Fruit fly (Drosophila melanogaster) whole organism, wandering third instar larva: Measurements from ENCODE around the gene CG34432.

Experiments used
- Abd-B ChIP-seq: fragments of >200 bp; optimal IDR thresholded peaks from 2 replicates; lab custom pipeline; 2017; ENCODE audit warnings: missing biosample characterization, missing genetic modification characterization
- CG32264 ChIP-seq: fragments of 200-800 bp; sonication (Bioruptor generic); optimal IDR thresholded peaks from 2 replicates; lab custom pipeline; 2016; ENCODE audit warnings: missing biosample characterization, missing genetic modification characterization
- CG9705 ChIP-seq: fragments of 200-800 bp; sonication (Bioruptor generic); optimal IDR thresholded peaks from 2 replicates; lab custom pipeline; 2018; ENCODE audit warnings: missing biosample characterization, mild to moderate bottlenecking, missing genetic modification characterization
- CrebA ChIP-seq: fragments of 200-800 bp; sonication (Bioruptor generic); optimal IDR thresholded peaks from 2 replicates; lab custom pipeline; 2016; ENCODE audit warnings: missing biosample characterization, mild to moderate bottlenecking, missing genetic modification characterization, borderline replicate concordance
- Dfd ChIP-seq: fragments of >200 bp; optimal IDR thresholded peaks from 2 replicates; lab custom pipeline; 2017; ENCODE audit warnings: missing biosample characterization, missing genetic modification characterization
- Dif ChIP-seq: fragments of 200-275, 200-300 bp; sonication (Bioruptor generic); optimal IDR thresholded peaks from 2 replicates; lab custom pipeline; 2018; ENCODE audit warnings: missing biosample characterization, missing genetic modification characterization; ENCODE audit not compliant: partially characterized antibody
- GATAd ChIP-seq: sonication (Bioruptor generic); optimal IDR thresholded peaks from 2 replicates; lab custom pipeline; 2016; ENCODE audit warnings: missing biosample characterization, missing genetic modification characterization
- HLH106 ChIP-seq: fragments of 200-800 bp; optimal IDR thresholded peaks from 3 replicates; lab custom pipeline; 2019; ENCODE audit warnings: missing biosample characterization, mild to moderate bottlenecking, missing genetic modification characterization, moderate library complexity
- Hnf4 ChIP-seq: fragments of 200-800 bp; sonication (Bioruptor generic); optimal IDR thresholded peaks from 2 replicates; lab custom pipeline; 2016; ENCODE audit warnings: missing biosample characterization, mild to moderate bottlenecking, missing genetic modification characterization
- Hr78 ChIP-seq: fragments of >200 bp; optimal IDR thresholded peaks from 2 replicates; lab custom pipeline; 2017; ENCODE audit warnings: missing biosample characterization, missing genetic modification characterization
- Hr83 ChIP-seq: fragments of 200-300 bp; sonication (Bioruptor generic); optimal IDR thresholded peaks from 2 replicates; lab custom pipeline; 2016; ENCODE audit warnings: missing biosample characterization, mild to moderate bottlenecking, missing genetic modification characterization, moderate library complexity; ENCODE audit not compliant: poor library complexity, severe bottlenecking
- Jra ChIP-seq: sonication (Bioruptor generic); optimal IDR thresholded peaks from 2 replicates; lab custom pipeline; 2016; ENCODE audit warnings: missing biosample characterization, missing genetic modification characterization
- Mio ChIP-seq: sonication (Bioruptor generic); optimal IDR thresholded peaks from 2 replicates; lab custom pipeline; 2016; ENCODE audit warnings: missing biosample characterization, missing genetic modification characterization
- Myc ChIP-seq: fragments of >200 bp; optimal IDR thresholded peaks from 2 replicates; lab custom pipeline; 2017
- N ChIP-seq: fragments of >200 bp; optimal IDR thresholded peaks from 2 replicates; lab custom pipeline; 2018; ENCODE audit warnings: missing biosample characterization, missing external identifiers, missing genetic modification characterization
- OdsH ChIP-seq: fragments of 200-800 bp; sonication (Bioruptor generic); optimal IDR thresholded peaks from 2 replicates; lab custom pipeline; 2016; ENCODE audit warnings: missing biosample characterization, mild to moderate bottlenecking, missing genetic modification characterization
- Rel ChIP-seq, 2 experiments: fragments of 200-800 bp; sonication (Bioruptor generic) in 1 of 2; optimal IDR thresholded peaks; 2 replicates in 1 of 2; 3 replicates in 1 of 2; lab custom pipeline; 2016 to 2019; ENCODE audit warnings: mild to moderate bottlenecking in 2 of 2, missing biosample characterization in 2 of 2, missing genetic modification characterization in 2 of 2, moderate library complexity in 1 of 2
- Sp1 ChIP-seq: fragments of 200-800 bp; sonication (Bioruptor generic); optimal IDR thresholded peaks from 3 replicates; lab custom pipeline; 2019; ENCODE audit warnings: missing biosample characterization, mild to moderate bottlenecking, missing genetic modification characterization, moderate library complexity
- Vsx2 ChIP-seq: fragments of 200-300, 225-300 bp; sonication (Bioruptor generic); optimal IDR thresholded peaks from 2 replicates; lab custom pipeline; 2018; ENCODE audit warnings: missing biosample characterization, missing genetic modification characterization; ENCODE audit not compliant: partially characterized antibody
- br ChIP-seq: fragments of 200-800 bp; sonication (Bioruptor generic); optimal IDR thresholded peaks from 2 replicates; lab custom pipeline; 2016; ENCODE audit warnings: missing biosample characterization, missing genetic modification characterization
- brk ChIP-seq: fragments of 200-800 bp; sonication (Bioruptor generic); optimal IDR thresholded peaks from 2 replicates; lab custom pipeline; 2016; ENCODE audit warnings: missing biosample characterization, mild to moderate bottlenecking, missing genetic modification characterization
- dl ChIP-seq, 2 experiments: fragments of 175-275, 200-275 bp in 1 of 2; fragments of 200-275 bp in 1 of 2; sonication (Bioruptor generic); optimal IDR thresholded peaks; lab custom pipeline; 2018; ENCODE audit warnings: mild to moderate bottlenecking in 2 of 2, missing biosample characterization in 2 of 2, missing genetic modification characterization in 2 of 2, moderate library complexity in 2 of 2; ENCODE audit not compliant: partially characterized antibody in 2 of 2, insufficient read depth in 1 of 2
- dmrt93B ChIP-seq: fragments of 200-800 bp; sonication (Bioruptor generic); optimal IDR thresholded peaks from 2 replicates; lab custom pipeline; 2018; ENCODE audit warnings: missing biosample characterization, mild to moderate bottlenecking, missing genetic modification characterization
- dsf ChIP-seq: sonication (Bioruptor generic); optimal IDR thresholded peaks from 2 replicates; lab custom pipeline; 2016; ENCODE audit warnings: missing biosample characterization, missing genetic modification characterization, borderline replicate concordance
- ey ChIP-seq: fragments of 200-800 bp; sonication (Bioruptor generic); optimal IDR thresholded peaks from 2 replicates; lab custom pipeline; 2016; ENCODE audit warnings: missing biosample characterization, missing genetic modification characterization
- foxo ChIP-seq, 2 experiments: fragments of 200-800 bp; sonication (Bioruptor generic); optimal IDR thresholded peaks; 2 replicates in 1 of 2; 3 replicates in 1 of 2; lab custom pipeline; 2016 to 2017; ENCODE audit warnings: missing biosample characterization in 2 of 2, missing genetic modification characterization in 2 of 2
- fru ChIP-seq: fragments of 200-800 bp; sonication (Bioruptor generic); optimal IDR thresholded peaks from 3 replicates; lab custom pipeline; 2016; ENCODE audit warnings: missing biosample characterization, mild to moderate bottlenecking, missing genetic modification characterization
- h ChIP-seq: fragments of 200-800 bp; sonication (Bioruptor generic); optimal IDR thresholded peaks from 3 replicates; lab custom pipeline; 2016; ENCODE audit warnings: missing biosample characterization, mild to moderate bottlenecking, missing genetic modification characterization
- jim ChIP-seq: fragments of 175-275, 200-325 bp; sonication (Bioruptor generic); optimal IDR thresholded peaks from 2 replicates; lab custom pipeline; 2016; ENCODE audit warnings: missing biosample characterization, mild to moderate bottlenecking, missing genetic modification characterization
- lola ChIP-seq: fragments of >200 bp; optimal IDR thresholded peaks from 2 replicates; lab custom pipeline; 2017; ENCODE audit warnings: missing biosample characterization, missing genetic modification characterization
- pan ChIP-seq: fragments of >200 bp; optimal IDR thresholded peaks from 2 replicates; lab custom pipeline; 2017
- psq ChIP-seq: fragments of 200-800 bp; sonication (Bioruptor generic); optimal IDR thresholded peaks from 3 replicates; lab custom pipeline; 2017; ENCODE audit warnings: missing biosample characterization, mild to moderate bottlenecking, missing genetic modification characterization, moderate library complexity
- rgr ChIP-seq: fragments of 200-800 bp; sonication (Bioruptor generic); optimal IDR thresholded peaks from 3 replicates; lab custom pipeline; 2016; ENCODE audit warnings: missing biosample characterization, mild to moderate bottlenecking, missing genetic modification characterization
- sage ChIP-seq: fragments of 200-800 bp; sonication (Bioruptor generic); optimal IDR thresholded peaks from 2 replicates; lab custom pipeline; 2016; ENCODE audit warnings: missing biosample characterization, mild to moderate bottlenecking, missing genetic modification characterization
- sv ChIP-seq: fragments of 200-800 bp; sonication (Bioruptor generic); optimal IDR thresholded peaks from 3 replicates; lab custom pipeline; 2016; ENCODE audit warnings: missing biosample characterization, missing genetic modification characterization
- tai ChIP-seq: sonication (Bioruptor generic); optimal IDR thresholded peaks from 2 replicates; lab custom pipeline; 2016; ENCODE audit warnings: missing biosample characterization, missing genetic modification characterization
- usp ChIP-seq: fragments of >200 bp; optimal IDR thresholded peaks from 2 replicates; lab custom pipeline; 2017; ENCODE audit warnings: missing biosample characterization, missing genetic modification characterization
- woc ChIP-seq: sonication (Bioruptor generic); optimal IDR thresholded peaks from 2 replicates; lab custom pipeline; 2016; ENCODE audit warnings: missing biosample characterization, mild to moderate bottlenecking, missing genetic modification characterization

The CG34432 gene

dm6 chr3R:30648851-30649250, at the start of gene CG34432:
CG34432 (plus strand) TSS chr3R:30649151.
- TF ChIP-seq Dfd (no peak), CG9705 (GFP tag; lab: Kevin White, UChicago) (no peak), rgr (GFP tag; lab: Kevin White, UChicago) (no peak), sv (GFP tag; lab: Kevin White, UChicago) (no peak), HLH106 (tag; lab: Kevin White, UChicago) (no peak), dmrt93B (GFP tag; lab: Kevin White, UChicago) (no peak), psq (GFP tag; lab: Kevin White, UChicago) (no peak), Rel (GFP tag; optimal IDR thresholded peaks at IDR 0.05; lab: Kevin White, UChicago) (no peak), Rel (tag; optimal IDR thresholded peaks at IDR 0.05; lab: Kevin White, UChicago) (no peak), dsf (GFP tag; lab: Kevin White, UChicago) (no peak), Myc (no peak), Hr83 (GFP tag; lab: Kevin White, UChicago) (no peak), CrebA (no peak), foxo (GFP tag; optimal IDR thresholded peaks at IDR 0.05; lab: Kevin White, UChicago) (no peak), CG32264 (GFP tag; lab: Kevin White, UChicago) (no peak), Abd-B (GFP tag; lab: Kevin White, UChicago) (no peak), ey (GFP tag; lab: Kevin White, UChicago) (no peak), GATAd (no peak), OdsH (GFP tag; lab: Kevin White, UChicago) (no peak)

DNA sequence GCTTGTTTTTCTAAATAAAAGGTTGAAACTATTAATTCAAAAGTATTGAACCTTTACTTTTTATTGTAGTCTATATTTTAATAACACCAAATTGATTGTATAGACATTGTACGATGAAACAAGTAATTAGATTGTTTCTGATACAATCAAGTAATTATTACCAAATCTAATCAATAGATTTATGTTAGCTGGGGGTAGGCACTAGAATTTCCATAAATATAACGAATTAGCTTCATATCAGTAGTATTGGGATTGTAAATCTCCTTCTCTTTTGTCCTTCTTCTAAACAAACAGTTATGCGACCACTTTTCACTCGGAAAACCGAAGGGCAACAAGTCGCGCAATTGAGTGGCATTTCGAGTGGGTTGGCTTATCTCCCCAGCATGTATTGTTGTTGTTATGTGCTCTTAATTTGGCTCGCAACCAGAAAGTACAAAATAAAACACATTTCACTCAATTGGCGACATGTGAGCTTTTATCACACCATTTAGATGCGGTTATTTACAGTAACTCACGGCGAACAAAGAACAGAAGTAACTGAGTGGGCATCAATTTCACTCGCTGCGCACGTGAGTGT, 49.5 kb upstream of the CG34432 start:
- TF ChIP-seq Rel (GFP tag; optimal IDR thresholded peaks at IDR 0.05; lab: Kevin White, UChicago) = no peak
- TF ChIP-seq Rel (tag; optimal IDR thresholded peaks at IDR 0.05; lab: Kevin White, UChicago) = peak; percentile 26
- TF ChIP-seq Hr78 (GFP tag; lab: Kevin White, UChicago) = no peak
- no peak for TF ChIP-seq fru (GFP tag; lab: Kevin White, UChicago)
- TF ChIP-seq Sp1 (GFP tag; lab: Kevin White, UChicago) = no peak
- no peak for TF ChIP-seq Abd-B (GFP tag; lab: Kevin White, UChicago)
- no peak for TF ChIP-seq Myc
- no peak for TF ChIP-seq Dfd

DNA sequence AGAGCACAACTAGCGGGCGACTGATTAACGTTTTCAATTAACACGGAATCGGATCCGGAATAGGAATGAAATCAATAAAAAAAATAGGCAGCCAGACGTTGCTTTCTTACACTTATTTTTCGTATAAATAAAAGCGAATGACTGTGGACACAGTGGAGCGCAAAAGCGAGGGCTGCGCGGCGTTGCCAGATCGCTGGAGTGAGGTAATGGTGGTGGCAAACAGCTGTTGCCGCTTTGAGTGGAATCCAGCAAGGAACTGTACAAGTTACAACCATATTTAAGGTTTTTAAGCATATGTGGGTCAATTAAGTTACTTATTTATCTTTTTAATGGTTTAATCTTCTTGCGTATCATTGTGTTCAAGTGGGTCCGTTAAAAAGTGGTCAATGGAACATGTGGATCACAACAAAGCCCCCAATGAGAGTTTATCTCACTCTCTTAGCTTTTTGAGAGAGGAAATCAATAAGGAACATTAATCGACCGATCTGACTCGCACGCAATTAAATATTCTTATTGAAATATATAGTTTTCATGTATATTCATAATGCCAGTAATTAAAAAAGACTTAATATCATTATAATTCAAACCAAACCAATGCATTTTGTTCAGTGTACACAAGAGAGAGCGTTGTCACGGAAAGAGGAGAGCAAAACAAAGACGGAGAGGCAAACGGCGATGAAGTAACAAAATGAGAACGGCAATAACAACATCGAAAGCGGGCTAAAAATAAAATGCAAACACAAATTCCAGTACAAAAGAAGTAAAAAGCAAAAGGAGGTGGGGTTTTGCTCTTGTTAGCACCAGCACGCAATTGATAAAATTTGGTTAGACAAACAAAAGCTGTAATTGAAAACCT, 48.6 kb upstream of the CG34432 start:
- TF ChIP-seq Mio (GFP tag; lab: Kevin White, UChicago) (no peak), sv (GFP tag; lab: Kevin White, UChicago) (peak; percentile 43), h (peak; percentile 96), Sp1 (GFP tag; lab: Kevin White, UChicago) (peak; percentile 84), sage (GFP tag; lab: Kevin White, UChicago) (peak; percentile 87), ey (GFP tag; lab: Kevin White, UChicago) (peak; percentile 92), GATAd (no peak), fru (GFP tag; lab: Kevin White, UChicago) (peak; percentile 92), Abd-B (GFP tag; lab: Kevin White, UChicago) (no peak), dmrt93B (GFP tag; lab: Kevin White, UChicago) (peak; percentile 66), woc (GFP tag; lab: Kevin White, UChicago) (peak; percentile 65), Dfd (no peak), CG9705 (GFP tag; lab: Kevin White, UChicago) (peak; percentile 31), Vsx2 (GFP tag; lab: Kevin White, UChicago) (no peak), Hnf4 (GFP tag; lab: Kevin White, UChicago) (peak; percentile 89), rgr (GFP tag; lab: Kevin White, UChicago) (peak; percentile 91), psq (GFP tag; lab: Kevin White, UChicago) (peak; percentile 96), foxo (GFP tag; optimal IDR thresholded peaks at IDR 0.05; lab: Kevin White, UChicago) (peak; percentile 67 to 95), br (peak; percentile 94), Rel (GFP tag; optimal IDR thresholded peaks at IDR 0.05; lab: Kevin White, UChicago) (peak; percentile 20), Rel (tag; optimal IDR thresholded peaks at IDR 0.05; lab: Kevin White, UChicago) (peak; percentile 62), lola (GFP tag; lab: Kevin White, UChicago) (no peak), brk (GFP tag; lab: Kevin White, UChicago) (peak; percentile 84), CrebA (peak; percentile 63), OdsH (GFP tag; lab: Kevin White, UChicago) (peak; percentile 90), CG32264 (GFP tag; lab: Kevin White, UChicago) (peak; percentile 84), Dif (GFP tag; lab: Kevin White, UChicago) (peak; percentile 43), N (no peak), dl (GFP tag; optimal IDR thresholded peaks at IDR 0.05; lab: Kevin White, UChicago; ENCODE audit: insufficient read depth in 1 of 2, partially characterized antibody in 2 of 2) (no peak), tai (GFP tag; lab: Kevin White, UChicago) (no peak), pan (lab: Kevin White, UChicago) (no peak), Hr83 (GFP tag; lab: Kevin White, UChicago) (peak; percentile 48), Myc (no peak), usp (no peak), Jra (GFP tag; lab: Kevin White, UChicago) (peak; percentile 72), Hr78 (GFP tag; lab: Kevin White, UChicago) (no peak), dsf (GFP tag; lab: Kevin White, UChicago) (peak; percentile 65), HLH106 (tag; lab: Kevin White, UChicago) (peak; percentile 83), jim (GFP tag; lab: Kevin White, UChicago) (no peak)
